Worm (Caenorhabditis elegans) whole organism, L4 larva: ENCODE data around the gene nhr-173.

Experiments
- fos-1 ChIP-seq: fragments of 150-350 bp; optimal IDR thresholded peaks from 2 replicates; lab custom pipeline; 2014; ENCODE audit warnings: missing biosample characterization, missing genetic modification characterization
- lin-1 ChIP-seq: fragments of 200-800 bp; sonication (Bioruptor generic); IDR thresholded peaks from 2 replicates; pipeline ENCODE4 v1.3.6; 2022; ENCODE audit warnings: missing genetic modification reagents, missing genetic modification characterization, missing compliant biosample characterization
- pqm-1 ChIP-seq: sonication (generic microtip); optimal IDR thresholded peaks from 2 replicates; lab custom pipeline; 2017; ENCODE audit warnings: missing biosample characterization, missing genetic modification characterization
- unc-62 ChIP-seq, 3 experiments: fragments of 150-350 bp in 1 of 3; sonication (generic microtip); optimal IDR thresholded peaks in 2 of 3; peaks in 1 of 3; 1 replicate in 1 of 3; 2 replicates in 2 of 3; lab custom pipeline; 2014 to 2017; ENCODE audit warnings: missing biosample characterization in 3 of 3, missing genetic modification characterization in 3 of 3, missing genetic modification reagents in 3 of 3, missing genotype in 1 of 3

- TF ChIP-seq pqm-1 (tag; lab: Kevin White, UChicago) (no peak), unc-62 (GFP tag; optimal IDR thresholded peaks at IDR 0.05 in 1 of 2; lab: Kevin White, UChicago) (no peak), unc-62 (tag; optimal IDR thresholded peaks at IDR 0.05; lab: Kevin White, UChicago) (no peak), lin-1 (GFP tag; lab: Robert Waterston, UW) (no peak), fos-1 (tag; lab: Kevin White, UChicago) (no peak)
Observed at ce11 chrX:6641509-6641908, 13.8 kb upstream of the nhr-173 start.
